Worm (Caenorhabditis elegans) whole organism, mixed stage, embryonic: ENCODE results near the gene set-20.

Experiments
- M03D4.4 ChIP-seq: sonication (generic microtip); optimal IDR thresholded peaks from 2 replicates; lab custom pipeline; 2017; ENCODE audit warnings: mild to moderate bottlenecking, missing genetic modification characterization, missing compliant biosample characterization
- bed-3 ChIP-seq: fragments of 200-800 bp; sonication (Bioruptor generic); optimal IDR thresholded peaks from 3 replicates; lab custom pipeline; 2018; ENCODE audit warnings: mild to moderate bottlenecking, missing genetic modification characterization, moderate library complexity, missing compliant biosample characterization
- blmp-1 ChIP-seq: fragments of 150-350 bp; optimal IDR thresholded peaks from 2 replicates; lab custom pipeline; 2014; ENCODE audit warnings: missing biosample characterization, missing genetic modification characterization
- ceh-43 ChIP-seq: fragments of 200-800 bp; sonication (Bioruptor generic); optimal IDR thresholded peaks from 2 replicates; lab custom pipeline; 2018; ENCODE audit warnings: mild to moderate bottlenecking, missing genetic modification characterization, moderate library complexity, missing compliant biosample characterization
- ceh-83 ChIP-seq: fragments of 200-800 bp; sonication (Bioruptor generic); optimal IDR thresholded peaks from 2 replicates; lab custom pipeline; 2018; ENCODE audit warnings: mild to moderate bottlenecking, missing genetic modification characterization, missing compliant biosample characterization
- ces-1 ChIP-seq: fragments of 150-350 bp; optimal IDR thresholded peaks from 2 replicates; lab custom pipeline; 2014; ENCODE audit warnings: missing biosample characterization, missing genetic modification reagents, missing genetic modification characterization
- cnd-1 ChIP-seq: fragments of 200-800 bp; sonication (Bioruptor generic); optimal IDR thresholded peaks from 2 replicates; lab custom pipeline; 2018; ENCODE audit warnings: mild to moderate bottlenecking, missing genetic modification characterization, missing compliant biosample characterization
- drap-1 ChIP-seq: fragments of 200-800 bp; sonication (Bioruptor generic); optimal IDR thresholded peaks from 3 replicates; lab custom pipeline; 2018; ENCODE audit warnings: mild to moderate bottlenecking, missing genetic modification characterization, missing compliant biosample characterization
- elt-1 ChIP-seq: sonication (generic microtip); optimal IDR thresholded peaks from 2 replicates; lab custom pipeline; 2017; ENCODE audit warnings: missing genetic modification characterization, mild to moderate bottlenecking, missing compliant biosample characterization, antibody characterized with exemption, moderate library complexity, borderline replicate concordance; ENCODE audit not compliant: insufficient read depth
- elt-3 ChIP-seq: fragments of 150-350 bp; optimal IDR thresholded peaks from 2 replicates; lab custom pipeline; 2014; ENCODE audit warnings: missing biosample characterization, missing genetic modification characterization
- flh-1 ChIP-seq: fragments of 200-800 bp; sonication (Bioruptor generic); optimal IDR thresholded peaks from 2 replicates; lab custom pipeline; 2018; ENCODE audit warnings: mild to moderate bottlenecking, missing genetic modification characterization, moderate library complexity, missing compliant biosample characterization
- ham-2 ChIP-seq: fragments of 200-800 bp; sonication (Bioruptor generic); optimal IDR thresholded peaks from 2 replicates; lab custom pipeline; 2018; ENCODE audit warnings: mild to moderate bottlenecking, missing genetic modification characterization, missing compliant biosample characterization
- hlh-1 ChIP-seq: fragments of 150-350 bp; optimal IDR thresholded peaks from 2 replicates; lab custom pipeline; 2014; ENCODE audit warnings: missing biosample characterization, missing genetic modification reagents, missing genetic modification characterization
- lin-13 ChIP-seq: fragments of 150-350 bp; optimal IDR thresholded peaks from 2 replicates; lab custom pipeline; 2014; ENCODE audit warnings: missing biosample characterization, missing genetic modification characterization
- lsy-2 ChIP-seq: fragments of 150-350 bp; optimal IDR thresholded peaks from 2 replicates; lab custom pipeline; 2014; ENCODE audit warnings: missing biosample characterization, missing genetic modification characterization
- mab-5 ChIP-seq: fragments of 150-350 bp; optimal IDR thresholded peaks from 2 replicates; lab custom pipeline; 2014; ENCODE audit warnings: missing biosample characterization, missing genetic modification characterization
- mep-1 ChIP-seq: fragments of 150-350 bp; optimal IDR thresholded peaks from 2 replicates; lab custom pipeline; 2017; ENCODE audit warnings: missing biosample characterization, missing genetic modification reagents, missing genetic modification characterization, inconsistent platforms
- mls-2 ChIP-seq: sonication (generic microtip); optimal IDR thresholded peaks from 2 replicates; lab custom pipeline; 2016; ENCODE audit warnings: mild to moderate bottlenecking, missing genetic modification characterization, moderate library complexity, missing compliant biosample characterization
- nhr-12 ChIP-seq: fragments of 150-350 bp; optimal IDR thresholded peaks from 2 replicates; lab custom pipeline; 2014; ENCODE audit warnings: missing biosample characterization, missing genetic modification characterization
- nhr-2 ChIP-seq: fragments of 150-350 bp; optimal IDR thresholded peaks from 2 replicates; lab custom pipeline; 2014; ENCODE audit warnings: missing biosample characterization, missing genetic modification characterization
- nhr-237 ChIP-seq: fragments of 150-350 bp; optimal IDR thresholded peaks from 2 replicates; lab custom pipeline; 2014; ENCODE audit warnings: missing biosample characterization, missing genetic modification characterization
- nhr-28 ChIP-seq: fragments of 150-350 bp; optimal IDR thresholded peaks from 2 replicates; lab custom pipeline; 2014; ENCODE audit warnings: missing biosample characterization, missing genetic modification characterization
- nhr-76 ChIP-seq: sonication (generic microtip); optimal IDR thresholded peaks from 2 replicates; lab custom pipeline; 2017; ENCODE audit warnings: missing biosample characterization, missing genetic modification characterization
- pha-4 ChIP-seq: fragments of 150-350 bp; optimal IDR thresholded peaks from 2 replicates; lab custom pipeline; 2018; ENCODE audit warnings: missing biosample characterization, missing genetic modification reagents, missing genetic modification characterization
- sem-2 ChIP-seq: fragments of 200-800 bp; sonication (Bioruptor generic); optimal IDR thresholded peaks from 2 replicates; lab custom pipeline; 2018; ENCODE audit warnings: mild to moderate bottlenecking, missing genetic modification characterization, missing compliant biosample characterization
- snpc-4 ChIP-seq: fragments of 150-350 bp; optimal IDR thresholded peaks from 2 replicates; lab custom pipeline; 2014; ENCODE audit warnings: missing biosample characterization, missing genetic modification characterization
- sptf-1 ChIP-seq: sonication (generic microtip); optimal IDR thresholded peaks from 2 replicates; lab custom pipeline; 2017; ENCODE audit warnings: mild to moderate bottlenecking, missing genetic modification characterization, moderate library complexity, missing compliant biosample characterization
- unc-120 ChIP-seq: sonication (generic microtip); optimal IDR thresholded peaks from 2 replicates; lab custom pipeline; 2017; ENCODE audit warnings: missing genetic modification characterization, missing compliant biosample characterization; ENCODE audit not compliant: poor library complexity, severe bottlenecking
- unc-62 ChIP-seq: fragments of 150-350 bp; optimal IDR thresholded peaks from 2 replicates; lab custom pipeline; 2014; ENCODE audit warnings: missing biosample characterization, missing genetic modification reagents, missing genetic modification characterization
- zip-8 ChIP-seq: fragments of 150-350 bp; optimal IDR thresholded peaks from 2 replicates; lab custom pipeline; 2014; ENCODE audit warnings: missing biosample characterization, missing genetic modification characterization
- ztf-11 ChIP-seq: fragments of 150-350 bp; optimal IDR thresholded peaks from 2 replicates; lab custom pipeline; 2014; ENCODE audit warnings: missing biosample characterization, missing genetic modification characterization

Gene set-20

DNA sequence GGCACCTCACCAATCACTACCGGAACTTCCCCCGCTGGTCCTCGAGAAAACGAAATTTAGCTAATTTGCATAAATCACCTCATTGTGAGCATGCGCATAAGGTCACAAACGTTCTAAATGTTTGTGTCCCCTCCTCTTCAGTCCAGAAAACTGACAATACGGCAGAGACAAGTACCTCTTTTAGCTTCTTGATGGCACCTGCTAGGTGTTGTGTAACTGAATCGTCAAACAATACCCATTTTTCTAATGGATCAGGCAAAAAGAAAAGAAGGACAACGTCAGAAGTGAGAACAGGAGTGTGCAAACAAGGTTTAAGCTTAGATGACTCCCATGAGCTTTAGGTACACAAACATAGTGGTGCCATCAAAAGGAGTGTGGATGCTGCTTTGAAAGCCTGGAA, 13.6 kb upstream of the set-20 start:
- TF ChIP-seq ham-2 (GFP tag; lab: Kevin White, UChicago) (peak; percentile 21), nhr-2 (tag; lab: Kevin White, UChicago) (peak; percentile 30), ces-1 (GFP tag; lab: Kevin White, UChicago) (peak; percentile 32), hlh-1 (tag; lab: Kevin White, UChicago) (no peak), blmp-1 (tag; lab: Kevin White, UChicago) (no peak)
- TF ChIP-seq, all 35 proteins: peak for 3

DNA sequence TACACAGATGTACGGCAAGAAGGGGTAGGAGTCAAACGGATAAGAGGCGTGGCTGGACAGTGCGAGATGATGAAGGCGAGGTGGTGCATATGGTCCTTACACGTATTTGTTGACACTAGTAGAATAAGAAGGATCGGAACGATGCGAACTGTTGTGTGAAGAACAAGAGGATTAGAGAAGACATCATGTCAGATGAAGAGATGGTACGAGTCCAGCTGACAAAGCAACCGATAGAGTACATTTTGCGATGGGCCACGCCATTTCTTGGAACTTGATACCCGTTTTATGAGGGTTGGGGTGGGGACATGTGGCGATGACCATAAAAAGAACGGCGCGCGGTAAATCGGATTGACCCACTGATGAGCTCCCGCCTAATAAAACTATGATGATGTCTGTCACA, 12.5 kb upstream of the set-20 start:
- TF ChIP-seq lsy-2 (tag; lab: Kevin White, UChicago) (no peak), cnd-1 (peak; percentile 53)

DNA sequence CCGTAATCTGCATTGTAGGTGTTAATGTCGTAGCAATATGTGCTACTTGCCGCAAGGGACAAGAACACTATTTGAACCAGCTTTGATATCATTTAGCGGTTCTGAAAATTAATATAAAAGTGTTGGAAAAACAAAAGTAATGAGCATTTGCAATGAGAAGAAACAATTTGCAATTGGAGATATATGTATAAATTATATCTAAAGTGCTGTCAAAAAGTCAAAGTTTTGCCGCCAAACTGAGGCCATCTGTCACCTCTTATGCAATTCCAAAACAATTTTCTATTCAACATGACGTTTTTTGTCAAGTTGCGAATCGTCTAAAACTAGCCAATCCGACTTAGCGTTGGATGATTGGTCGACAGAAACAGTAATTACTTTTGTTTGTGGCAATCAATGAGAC, 11.2 kb upstream of the set-20 start, which contains the start of gene W01C8.5:
Gene W01C8.5, minus strand, starts transcription at position 101 of the 400 bp plus-strand sequence.
- TF ChIP-seq flh-1 (GFP tag; lab: Kevin White, UChicago): no peak
- no peak for TF ChIP-seq unc-62 (GFP tag; lab: Kevin White, UChicago)
- TF ChIP-seq elt-3: no peak
- no peak for TF ChIP-seq mep-1 (tag; lab: Kevin White, UChicago)
- no peak for TF ChIP-seq ceh-83 (GFP tag; lab: Kevin White, UChicago)
- no peak for TF ChIP-seq sptf-1 (tag; lab: Kevin White, UChicago)
- no peak for TF ChIP-seq ceh-43
- no peak for TF ChIP-seq nhr-2 (tag; lab: Kevin White, UChicago)
- TF ChIP-seq lin-13: no peak
- TF ChIP-seq sem-2 (GFP tag; lab: Kevin White, UChicago): no peak
- no peak for TF ChIP-seq nhr-12 (tag; lab: Kevin White, UChicago)
- no peak for TF ChIP-seq nhr-76 (tag; lab: Kevin White, UChicago)
- TF ChIP-seq bed-3 (GFP tag; lab: Kevin White, UChicago): no peak
- no peak for TF ChIP-seq snpc-4
- TF ChIP-seq elt-1 (tag; lab: Kevin White, UChicago): no peak
- no peak for TF ChIP-seq hlh-1 (tag; lab: Kevin White, UChicago)
- TF ChIP-seq ztf-11 (tag; lab: Kevin White, UChicago): no peak
- TF ChIP-seq mls-2: no peak
- TF ChIP-seq nhr-237 (tag; lab: Kevin White, UChicago): no peak
- TF ChIP-seq unc-120 (tag; lab: Kevin White, UChicago): no peak
- TF ChIP-seq, all 35 proteins: peak for 0

DNA sequence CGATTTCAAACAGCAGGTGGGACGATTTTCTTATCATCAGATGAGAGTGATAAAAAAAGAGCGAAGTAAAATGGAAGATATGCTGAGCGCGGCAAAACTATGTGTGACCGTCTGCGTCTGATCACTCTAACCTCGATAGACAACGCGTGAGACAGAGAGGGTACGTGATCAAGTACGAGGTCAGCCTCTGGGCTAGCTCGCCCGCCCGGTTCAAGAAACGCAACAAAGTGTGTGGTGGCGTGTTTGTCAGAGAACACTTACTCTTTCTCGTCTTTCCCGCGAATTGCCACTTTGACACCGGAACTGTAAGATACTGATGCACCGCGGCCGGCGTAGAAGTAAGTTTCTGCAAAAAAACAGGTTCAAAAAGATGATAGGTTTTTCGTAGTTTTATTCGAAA, 10.2 kb upstream of the set-20 start:
- peak; percentile 39 for TF ChIP-seq elt-1 (tag; lab: Kevin White, UChicago)
- TF ChIP-seq ham-2 (GFP tag; lab: Kevin White, UChicago): peak; percentile 11
- TF ChIP-seq lin-13: no peak
- peak; percentile 23 for TF ChIP-seq nhr-2 (tag; lab: Kevin White, UChicago)

DNA sequence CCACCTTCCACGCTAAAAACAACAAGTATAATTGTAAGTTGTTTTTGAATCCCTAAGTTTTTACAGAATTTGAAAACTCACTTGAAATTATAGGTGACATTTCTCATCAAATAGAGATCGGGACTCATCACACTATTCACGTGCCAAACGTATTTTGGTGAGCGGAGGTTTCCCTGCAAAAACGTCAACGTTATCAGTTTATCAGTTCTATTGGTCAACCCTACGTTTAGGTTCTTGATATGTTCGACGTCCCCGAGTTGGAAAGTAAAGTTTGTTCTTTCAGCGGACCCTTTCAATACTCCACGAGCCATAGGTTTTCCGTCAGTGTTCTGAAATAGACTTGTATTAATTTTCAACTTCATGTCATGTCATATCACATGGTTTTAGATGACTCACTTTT, 9.5 kb upstream of the set-20 start:
- no peak for TF ChIP-seq sptf-1 (tag; lab: Kevin White, UChicago)
- no peak for TF ChIP-seq mls-2
- no peak for TF ChIP-seq nhr-28 (tag; lab: Kevin White, UChicago)
- no peak for TF ChIP-seq zip-8 (tag; lab: Kevin White, UChicago)
- TF ChIP-seq mab-5 (tag; lab: Kevin White, UChicago): no peak
- no peak for TF ChIP-seq lsy-2 (tag; lab: Kevin White, UChicago)

DNA sequence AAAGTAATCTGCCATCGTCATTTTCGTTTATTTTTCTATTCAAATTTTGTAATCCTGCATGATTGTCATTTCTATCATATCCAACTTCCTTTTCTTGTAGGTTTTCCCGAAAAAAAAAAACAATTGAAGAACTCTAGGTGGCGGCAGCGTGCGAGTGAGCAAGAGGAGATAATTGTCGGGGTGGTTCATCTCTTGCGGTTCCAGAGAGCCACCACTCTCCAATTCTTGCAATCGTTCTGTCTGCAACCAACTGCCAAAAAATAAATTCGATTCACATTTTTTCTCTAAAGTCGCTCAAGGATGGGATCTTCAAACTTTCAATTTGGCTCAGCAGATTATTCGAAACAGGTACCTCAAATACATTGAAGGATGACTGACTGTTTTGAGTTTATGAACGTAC, 6.1 kb upstream of the set-20 start, which contains the start of gene W01C8.1:
Gene W01C8.1, plus strand, starts transcription at position 301 of the 400 bp plus-strand sequence.
- TF ChIP-seq sptf-1 (tag; lab: Kevin White, UChicago) (no peak), ces-1 (GFP tag; lab: Kevin White, UChicago) (no peak), ham-2 (GFP tag; lab: Kevin White, UChicago) (no peak), M03D4.4 (tag; lab: Kevin White, UChicago) (no peak), bed-3 (GFP tag; lab: Kevin White, UChicago) (no peak), blmp-1 (tag; lab: Kevin White, UChicago) (no peak), lin-13 (no peak), ceh-83 (GFP tag; lab: Kevin White, UChicago) (no peak), drap-1 (GFP tag; lab: Kevin White, UChicago) (no peak), pha-4 (no peak), sem-2 (GFP tag; lab: Kevin White, UChicago) (no peak), mab-5 (tag; lab: Kevin White, UChicago) (no peak)
